Worm (Caenorhabditis elegans): ENCODE data around the gene try-3.

DNA sequence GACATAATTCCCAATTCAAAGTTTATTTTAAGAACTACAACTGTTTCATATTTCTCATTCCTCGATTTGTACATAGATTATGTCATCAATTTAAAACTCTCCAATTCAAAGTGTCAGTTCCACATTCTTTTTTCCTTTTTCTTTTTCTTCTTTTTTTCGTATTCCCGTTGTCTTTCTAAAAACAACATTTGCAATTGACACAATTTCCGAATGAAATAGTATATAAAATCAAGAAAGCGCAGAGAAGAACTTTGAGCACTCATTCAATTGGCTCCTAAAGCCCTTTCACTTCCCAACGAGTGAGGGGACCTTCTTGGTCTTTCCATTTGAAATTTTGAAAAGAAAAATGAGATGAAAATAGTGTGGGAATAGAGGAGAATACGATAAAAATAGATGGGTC is 9.6 kb upstream of the try-3 start:
- no peak for TF ChIP-seq ceh-36 (tag; optimal IDR thresholded peaks at IDR 0.05)
- TF ChIP-seq flt-1 (GFP tag; IDR thresholded peaks at IDR 0.05): no peak
